Fruit fly (Drosophila melanogaster) whole organism, embryonic: ENCODE data around the gene CG33293.

Source experiments
- Atf3 ChIP-seq: fragments of 200-800 bp; sonication (Bioruptor generic); optimal IDR thresholded peaks from 3 replicates; lab custom pipeline; 2016; ENCODE audit warnings: missing biosample characterization, missing genetic modification characterization
- Bgb ChIP-seq: fragments of 200-800 bp; sonication (Bioruptor generic); IDR thresholded peaks from 2 replicates; pipeline ENCODE4 v1.3.6; 2022; ENCODE audit warnings: missing biosample characterization, missing genetic modification characterization; ENCODE audit not compliant: partially characterized antibody
- BtbVII ChIP-seq: fragments of 200-800 bp; sonication (Bioruptor generic); optimal IDR thresholded peaks from 3 replicates; lab custom pipeline; 2017; ENCODE audit warnings: missing biosample characterization, mild to moderate bottlenecking, missing genetic modification characterization
- CG10543 ChIP-seq: fragments of 200-800 bp; sonication (Bioruptor generic); optimal IDR thresholded peaks from 3 replicates; lab custom pipeline; 2017; ENCODE audit warnings: missing biosample characterization, mild to moderate bottlenecking, missing genetic modification characterization, moderate library complexity
- CG11085 ChIP-seq: fragments of 200-800 bp; sonication (Bioruptor generic); IDR thresholded peaks from 2 replicates; pipeline ENCODE4 v1.3.6; 2022; ENCODE audit warnings: missing biosample characterization, missing genetic modification characterization
- CG12659 ChIP-seq: fragments of 200-800 bp; sonication (Bioruptor generic); optimal IDR thresholded peaks from 3 replicates; lab custom pipeline; 2017; ENCODE audit warnings: mild to moderate bottlenecking, missing biosample characterization, missing genetic modification reagents, missing genetic modification characterization
- CG17328 ChIP-seq: fragments of 200-800 bp; sonication (Bioruptor generic); IDR thresholded peaks from 2 replicates; pipeline ENCODE4 v1.3.6; 2022; ENCODE audit warnings: missing biosample characterization, missing genetic modification characterization
- CG18476 ChIP-seq: fragments of 200-800 bp; sonication (Bioruptor generic); optimal IDR thresholded peaks from 2 replicates; lab custom pipeline; 2016; ENCODE audit warnings: missing biosample characterization, mild to moderate bottlenecking, missing genetic modification characterization
- CG2199 ChIP-seq: fragments of 200-800 bp; sonication (Bioruptor generic); IDR thresholded peaks from 3 replicates; pipeline ENCODE4 v1.3.6; 2022; ENCODE audit warnings: missing biosample characterization, missing genetic modification characterization
- CG33213 ChIP-seq: fragments of 200-800 bp; sonication (Bioruptor generic); optimal IDR thresholded peaks from 3 replicates; lab custom pipeline; 2016; ENCODE audit warnings: missing biosample characterization, missing genetic modification characterization
- CG34376 ChIP-seq: fragments of 200-800 bp; sonication (Bioruptor generic); optimal IDR thresholded peaks from 2 replicates; lab custom pipeline; 2018; ENCODE audit warnings: missing biosample characterization, mild to moderate bottlenecking, missing genetic modification characterization
- CG42726 ChIP-seq: fragments of 200-800 bp; sonication (Bioruptor generic); IDR thresholded peaks from 2 replicates; pipeline ENCODE4 v1.3.6; 2022; ENCODE audit warnings: missing biosample characterization, missing genetic modification characterization; ENCODE audit not compliant: partially characterized antibody
- CG4424 ChIP-seq: fragments of 200-800 bp; sonication (Bioruptor generic); optimal IDR thresholded peaks from 3 replicates; lab custom pipeline; 2016; ENCODE audit warnings: missing biosample characterization, missing genetic modification characterization
- CG4617 ChIP-seq: fragments of 200-800 bp; sonication (Bioruptor generic); optimal IDR thresholded peaks from 3 replicates; lab custom pipeline; 2016; ENCODE audit warnings: missing biosample characterization, missing genetic modification characterization, borderline replicate concordance
- CG6654 ChIP-seq: fragments of 200-800 bp; sonication (Bioruptor generic); optimal IDR thresholded peaks from 2 replicates; lab custom pipeline; 2017; ENCODE audit warnings: missing biosample characterization, mild to moderate bottlenecking, missing genetic modification characterization
- CG7372 ChIP-seq: fragments of 200-800 bp; sonication (Bioruptor generic); IDR thresholded peaks from 2 replicates; pipeline ENCODE4 v1.3.6; 2022; ENCODE audit warnings: missing biosample characterization, missing genetic modification characterization
- CG7786 ChIP-seq: fragments of 200-800 bp; sonication (Bioruptor generic); optimal IDR thresholded peaks from 2 replicates; lab custom pipeline; 2016; ENCODE audit warnings: missing biosample characterization, missing genetic modification characterization
- CG9609 ChIP-seq: fragments of 200-800 bp; sonication (Bioruptor generic); optimal IDR thresholded peaks from 3 replicates; lab custom pipeline; 2016; ENCODE audit warnings: missing biosample characterization, missing genetic modification characterization
- CG9817 ChIP-seq: fragments of 200-800 bp; sonication (Bioruptor generic); optimal IDR thresholded peaks from 2 replicates; lab custom pipeline; 2018; ENCODE audit warnings: missing biosample characterization, mild to moderate bottlenecking, missing genetic modification characterization, moderate library complexity
- Dfd ChIP-seq, 2 experiments: fragments of >200 bp; optimal IDR thresholded peaks; 2 replicates each; lab custom pipeline; 2017; ENCODE audit warnings: missing biosample characterization in 2 of 2, missing genetic modification characterization in 2 of 2
- Doc2 ChIP-seq: fragments of 200-800 bp; sonication (Bioruptor generic); IDR thresholded peaks from 2 replicates; pipeline ENCODE4 v1.3.6; 2022; ENCODE audit warnings: missing biosample characterization, missing genetic modification characterization
- Hmx ChIP-seq: fragments of 200-800 bp; sonication (Bioruptor generic); optimal IDR thresholded peaks from 2 replicates; lab custom pipeline; 2016; ENCODE audit warnings: missing biosample characterization, missing genetic modification characterization
- MTF-1 ChIP-seq: fragments of 200-800 bp; sonication (Bioruptor generic); optimal IDR thresholded peaks from 2 replicates; lab custom pipeline; 2018; ENCODE audit warnings: missing biosample characterization, mild to moderate bottlenecking, missing genetic modification characterization, borderline replicate concordance
- Mes4 ChIP-seq: fragments of 200-800 bp; sonication (Bioruptor generic); optimal IDR thresholded peaks from 2 replicates; lab custom pipeline; 2016; ENCODE audit warnings: missing biosample characterization, missing genetic modification characterization
- Stat92E ChIP-seq, 3 experiments: fragments of >200 bp in 2 of 3; fragments of 200-800 bp in 1 of 3; sonication (Bioruptor generic) in 1 of 3; optimal IDR thresholded peaks; 2 replicates each; lab custom pipeline; 2017 to 2019; ENCODE audit warnings: missing biosample characterization in 3 of 3, missing genetic modification characterization in 3 of 3, mild to moderate bottlenecking in 1 of 3, moderate library complexity in 1 of 3
- Trl ChIP-seq, 3 experiments: fragments of >200 bp in 2 of 3; fragments of 200-800 bp in 1 of 3; sonication (Bioruptor generic) in 1 of 3; optimal IDR thresholded peaks; 2 replicates in 1 of 3; 3 replicates in 2 of 3; lab custom pipeline; 2016 to 2017; ENCODE audit warnings: missing biosample characterization in 1 of 3, missing genetic modification characterization in 1 of 3
- YL-1 ChIP-seq: fragments of 200-800 bp; sonication (Bioruptor generic); optimal IDR thresholded peaks from 3 replicates; lab custom pipeline; 2017; ENCODE audit warnings: missing biosample characterization, mild to moderate bottlenecking, missing genetic modification characterization
- cg ChIP-seq: fragments of 200-800 bp; sonication (Bioruptor generic); optimal IDR thresholded peaks from 3 replicates; lab custom pipeline; 2019; ENCODE audit warnings: missing biosample characterization, mild to moderate bottlenecking, missing genetic modification characterization, moderate library complexity
- esg ChIP-seq: fragments of 200-800 bp; sonication (Bioruptor generic); conservative IDR thresholded peaks from 2 replicates; pipeline ENCODE4 v1.3.6; 2022; ENCODE audit warnings: missing biosample characterization, missing genetic modification characterization
- ewg ChIP-seq: fragments of 200-800 bp; sonication (Bioruptor generic); optimal IDR thresholded peaks from 3 replicates; lab custom pipeline; 2017; ENCODE audit warnings: mild to moderate bottlenecking, missing biosample characterization, missing genetic modification reagents, missing genetic modification characterization
- grn ChIP-seq: fragments of 200-800 bp; sonication (Bioruptor generic); optimal IDR thresholded peaks from 3 replicates; lab custom pipeline; 2017; ENCODE audit warnings: missing biosample characterization, missing genetic modification characterization
- ham ChIP-seq: fragments of 200-800 bp; sonication (Bioruptor generic); IDR thresholded peaks from 2 replicates; pipeline ENCODE4 v1.3.6; 2022; ENCODE audit warnings: missing biosample characterization, missing genetic modification characterization
- her ChIP-seq: fragments of 200-800 bp; sonication (Bioruptor generic); optimal IDR thresholded peaks from 2 replicates; lab custom pipeline; 2016; ENCODE audit warnings: missing biosample characterization, missing genetic modification characterization
- hth ChIP-seq: fragments of >200 bp; optimal IDR thresholded peaks from 2 replicates; lab custom pipeline; 2017; ENCODE audit warnings: inconsistent platforms
- klu ChIP-seq: fragments of 200-800 bp; sonication (Bioruptor generic); IDR thresholded peaks from 2 replicates; pipeline ENCODE4 v1.3.6; 2022; ENCODE audit warnings: missing biosample characterization, missing genetic modification characterization
- lola ChIP-seq, 3 experiments: fragments of >200 bp in 2 of 3; fragments of 200-800 bp in 1 of 3; sonication (Bioruptor generic) in 1 of 3; optimal IDR thresholded peaks; 2 replicates each; lab custom pipeline; 2017 to 2019; ENCODE audit warnings: missing biosample characterization in 3 of 3, missing genetic modification characterization in 3 of 3, mild to moderate bottlenecking in 1 of 3, moderate library complexity in 1 of 3
- phol ChIP-seq: fragments of 200-800 bp; sonication (Bioruptor generic); optimal IDR thresholded peaks from 3 replicates; lab custom pipeline; 2018; ENCODE audit warnings: missing biosample characterization, mild to moderate bottlenecking, missing genetic modification characterization, moderate library complexity
- row ChIP-seq: fragments of 200-800 bp; sonication (Bioruptor generic); IDR thresholded peaks from 3 replicates; pipeline ENCODE4 v1.3.6; 2022; ENCODE audit warnings: missing biosample characterization, missing genetic modification characterization
- seq ChIP-seq: fragments of 200-800 bp; sonication (Bioruptor generic); IDR thresholded peaks from 2 replicates; pipeline ENCODE4 v1.3.6; 2022; ENCODE audit warnings: missing biosample characterization, missing genetic modification characterization
- sqz ChIP-seq: fragments of 200-800 bp; sonication (Bioruptor generic); optimal IDR thresholded peaks from 3 replicates; lab custom pipeline; 2018; ENCODE audit warnings: missing biosample characterization, mild to moderate bottlenecking, missing genetic modification characterization
- unpg ChIP-seq: fragments of 200-800 bp; sonication (Bioruptor generic); optimal IDR thresholded peaks from 3 replicates; lab custom pipeline; 2018; ENCODE audit warnings: missing biosample characterization, mild to moderate bottlenecking, missing genetic modification characterization, moderate library complexity
- usp ChIP-seq: fragments of >200 bp; optimal IDR thresholded peaks from 2 replicates; lab custom pipeline; 2017; ENCODE audit warnings: missing biosample characterization, missing genetic modification characterization
- wek ChIP-seq: fragments of 200-800 bp; sonication (Bioruptor generic); optimal IDR thresholded peaks from 3 replicates; lab custom pipeline; 2018; ENCODE audit warnings: missing biosample characterization, mild to moderate bottlenecking, missing genetic modification characterization, moderate library complexity
- zen ChIP-seq: fragments of 200-800 bp; sonication (Bioruptor generic); optimal IDR thresholded peaks from 3 replicates; lab custom pipeline; 2018; ENCODE audit warnings: missing biosample characterization, mild to moderate bottlenecking, missing genetic modification characterization, moderate library complexity
- zfh1 ChIP-seq: fragments of 200-800 bp; sonication (Bioruptor generic); IDR thresholded peaks from 3 replicates; pipeline ENCODE4 v1.3.6; 2022; ENCODE audit warnings: missing biosample characterization, missing genetic modification characterization

CG33293 gene

dm6 chr3R:5251243-5251865 is 10.8 kb upstream of the CG33293 start, which contains the start of gene CtsF (continued):
- TF ChIP-seq Doc2: no peak
- peak; percentile 57; the same call in 1 of the 3 replicates for TF ChIP-seq row (GFP tag; lab: Robert Waterston, UW)
- TF ChIP-seq zen (tag; lab: Kevin White, UChicago): no peak
- TF ChIP-seq Dfd (GFP tag; optimal IDR thresholded peaks at IDR 0.05; lab: Kevin White, UChicago): no peak
- TF ChIP-seq unpg (GFP tag; lab: Kevin White, UChicago): peak; percentile 3
- no peak for TF ChIP-seq usp (GFP tag; lab: Kevin White, UChicago)
- peak in 1 of 3 experiments; percentile 27 for TF ChIP-seq Stat92E (GFP tag; optimal IDR thresholded peaks at IDR 0.05; lab: Kevin White, UChicago)
- 0 out of 3 replicates have a peak, but pooled peaks have one; percentile 13 for TF ChIP-seq CG2199 (GFP tag; lab: Robert Waterston, UW)
- no peak for TF ChIP-seq esg (GFP tag; lab: Robert Waterston, UW)
- no peak for TF ChIP-seq Hmx
- peak; percentile 57 for TF ChIP-seq CG4617 (GFP tag; lab: Kevin White, UChicago)
- TF ChIP-seq CG10543 (GFP tag; lab: Kevin White, UChicago): peak; percentile 64
- peak; percentile 11 for TF ChIP-seq Mes4 (GFP tag; lab: Kevin White, UChicago)

dm6 chr3R:5250530-5251242 is 10.2 kb upstream of the CG33293 start:
- TF ChIP-seq ham (GFP tag; lab: Robert Waterston, UW): no peak
- TF ChIP-seq phol (tag; lab: Kevin White, UChicago): peak; percentile 72
- TF ChIP-seq BtbVII (GFP tag; lab: Kevin White, UChicago): no peak
- peak; percentile 35 for TF ChIP-seq row (GFP tag; lab: Robert Waterston, UW)
- no peak for TF ChIP-seq grn
- no peak for TF ChIP-seq hth (lab: Kevin White, UChicago)
- TF ChIP-seq Doc2: no peak
- 0 out of 2 replicates have a peak, but pooled peaks have one; percentile 19 for TF ChIP-seq CG17328 (GFP tag; lab: Robert Waterston, UW)
- TF ChIP-seq CG7372: no peak
- no peak for TF ChIP-seq lola (GFP tag; optimal IDR thresholded peaks at IDR 0.05; lab: Kevin White, UChicago)
- TF ChIP-seq CG42726 (GFP tag; lab: Robert Waterston, UW): no peak
- TF ChIP-seq klu (GFP tag; lab: Robert Waterston, UW): no peak
- no peak for TF ChIP-seq CG9609 (GFP tag; lab: Kevin White, UChicago)
- no peak for TF ChIP-seq CG11085
- TF ChIP-seq CG18476 (GFP tag; lab: Kevin White, UChicago): no peak
- no peak for TF ChIP-seq seq (GFP tag; lab: Robert Waterston, UW)
- no peak for TF ChIP-seq CG9817 (tag; lab: Kevin White, UChicago)
- TF ChIP-seq CG12659: no peak
- no peak for TF ChIP-seq Bgb (GFP tag; lab: Robert Waterston, UW)
- no peak for TF ChIP-seq CG34376 (GFP tag; lab: Kevin White, UChicago)
- TF ChIP-seq CG4424: peak; percentile 7
- no peak for TF ChIP-seq cg (GFP tag; lab: Kevin White, UChicago)
- no peak for TF ChIP-seq CG33213 (GFP tag; lab: Kevin White, UChicago)
- TF ChIP-seq ewg (GFP tag; lab: Kevin White, UChicago): no peak
- TF ChIP-seq Atf3 (GFP tag; lab: Kevin White, UChicago): no peak
- no peak for TF ChIP-seq YL-1 (GFP tag; lab: Kevin White, UChicago)
- TF ChIP-seq CG10543 (GFP tag; lab: Kevin White, UChicago): no peak
- peak; percentile 22 for TF ChIP-seq CG7786 (GFP tag; lab: Kevin White, UChicago)
- no peak for TF ChIP-seq her
- no peak for TF ChIP-seq Dfd (GFP tag; optimal IDR thresholded peaks at IDR 0.05; lab: Kevin White, UChicago)
- TF ChIP-seq wek (GFP tag; lab: Kevin White, UChicago): no peak
- TF ChIP-seq zfh1 (GFP tag; lab: Robert Waterston, UW): no peak
- TF ChIP-seq MTF-1 (GFP tag; lab: Kevin White, UChicago): no peak
- peak; percentile 27 for TF ChIP-seq sqz (GFP tag; lab: Kevin White, UChicago)
- no peak for TF ChIP-seq Trl (optimal IDR thresholded peaks at IDR 0.05; lab: Kevin White, UChicago)
- TF ChIP-seq Trl (GFP tag; optimal IDR thresholded peaks at IDR 0.05; lab: Kevin White, UChicago): no peak
- TF ChIP-seq CG6654 (GFP tag; lab: Kevin White, UChicago): no peak
